Fruit fly (Drosophila melanogaster) whole organism, pupa: ENCODE data around the gene NTPase.

Source experiments
- CG10348 ChIP-seq: fragments of 200-800 bp; sonication (Bioruptor generic); IDR thresholded peaks from 2 replicates; pipeline ENCODE4 v1.3.6; 2022; ENCODE audit warnings: missing biosample characterization, missing genetic modification characterization
- CG12605 ChIP-seq: fragments of 200-800 bp; sonication (Bioruptor generic); IDR thresholded peaks from 2 replicates; pipeline ENCODE4 v1.3.6; 2022; ENCODE audit warnings: missing biosample characterization, missing genetic modification characterization
- CG13204 ChIP-seq: fragments of 200-800 bp; sonication (Bioruptor generic); optimal IDR thresholded peaks from 2 replicates; lab custom pipeline; 2018; ENCODE audit warnings: missing biosample characterization, mild to moderate bottlenecking, missing genetic modification characterization, moderate library complexity
- CG14655 ChIP-seq: fragments of 200-800 bp; sonication (Bioruptor generic); optimal IDR thresholded peaks from 3 replicates; lab custom pipeline; 2017; ENCODE audit warnings: mild to moderate bottlenecking, missing biosample characterization, missing genetic modification reagents, missing genetic modification characterization
- CG15710 ChIP-seq: fragments of 200-800 bp; sonication (Bioruptor generic); optimal IDR thresholded peaks from 2 replicates; lab custom pipeline; 2018; ENCODE audit warnings: missing biosample characterization, mild to moderate bottlenecking, missing genetic modification characterization, moderate library complexity
- CG17806 ChIP-seq: fragments of 200-800 bp; sonication (Bioruptor generic); optimal IDR thresholded peaks from 2 replicates; lab custom pipeline; 2018; ENCODE audit warnings: missing biosample characterization, mild to moderate bottlenecking, missing genetic modification characterization, moderate library complexity
- CG32121 ChIP-seq: fragments of 200-800 bp; sonication (Bioruptor generic); IDR thresholded peaks from 2 replicates; pipeline ENCODE4 v1.3.6; 2022; ENCODE audit warnings: missing biosample characterization, missing genetic modification characterization
- CG34367 ChIP-seq: fragments of 200-800 bp; sonication (Bioruptor generic); optimal IDR thresholded peaks from 2 replicates; lab custom pipeline; 2018; ENCODE audit warnings: missing biosample characterization, mild to moderate bottlenecking, missing genetic modification characterization
- CG4496 ChIP-seq: fragments of 200-800 bp; sonication (Bioruptor generic); IDR thresholded peaks from 3 replicates; pipeline ENCODE4 v1.3.6; 2022; ENCODE audit warnings: missing biosample characterization, missing genetic modification characterization
- CG8159 ChIP-seq: fragments of 200-800 bp; sonication (Bioruptor generic); optimal IDR thresholded peaks from 3 replicates; lab custom pipeline; 2018; ENCODE audit warnings: missing biosample characterization, mild to moderate bottlenecking, missing genetic modification characterization, moderate library complexity
- CG8301 ChIP-seq: fragments of 200-800 bp; sonication (Bioruptor generic); optimal IDR thresholded peaks from 2 replicates; lab custom pipeline; 2018; ENCODE audit warnings: missing biosample characterization, mild to moderate bottlenecking, missing genetic modification characterization
- CG9948 ChIP-seq: fragments of 200-800 bp; sonication (Bioruptor generic); optimal IDR thresholded peaks from 2 replicates; lab custom pipeline; 2018; ENCODE audit warnings: missing biosample characterization, mild to moderate bottlenecking, missing genetic modification characterization, moderate library complexity
- D1 ChIP-seq: fragments of 200-800 bp; sonication (Bioruptor generic); optimal IDR thresholded peaks from 2 replicates; lab custom pipeline; 2018; ENCODE audit warnings: missing biosample characterization, mild to moderate bottlenecking, missing genetic modification characterization, moderate library complexity
- EcR ChIP-seq: fragments of 200-800 bp; sonication (Bioruptor generic); optimal IDR thresholded peaks from 3 replicates; lab custom pipeline; 2019; ENCODE audit warnings: missing biosample characterization, missing genetic modification characterization, mild to moderate bottlenecking, moderate library complexity, missing genetic modification reagents
- Ets98B ChIP-seq: fragments of 200-800 bp; sonication (Bioruptor generic); IDR thresholded peaks from 2 replicates; pipeline ENCODE4 v1.3.6; 2022; ENCODE audit warnings: missing biosample characterization, missing genetic modification characterization
- Pif1A ChIP-seq: fragments of 200-800 bp; sonication (Bioruptor generic); optimal IDR thresholded peaks from 3 replicates; lab custom pipeline; 2016; ENCODE audit warnings: missing biosample characterization, missing genetic modification characterization
- Pif1B ChIP-seq: fragments of 200-800 bp; sonication (Bioruptor generic); optimal IDR thresholded peaks from 3 replicates; lab custom pipeline; 2016; ENCODE audit warnings: missing biosample characterization, missing genetic modification characterization
- Snoo ChIP-seq: fragments of 200-800 bp; sonication (Bioruptor generic); optimal IDR thresholded peaks from 3 replicates; lab custom pipeline; 2017; ENCODE audit warnings: missing biosample characterization, mild to moderate bottlenecking, missing genetic modification characterization, inconsistent platforms
- fd96Ca ChIP-seq: fragments of 200-800 bp; sonication (Bioruptor generic); IDR thresholded peaks from 3 replicates; pipeline ENCODE4 v1.3.6; 2022; ENCODE audit warnings: missing biosample characterization, missing genetic modification characterization
- gl ChIP-seq: fragments of 200-800 bp; sonication (Bioruptor generic); optimal IDR thresholded peaks from 2 replicates; lab custom pipeline; 2018; ENCODE audit warnings: missing biosample characterization, mild to moderate bottlenecking, missing genetic modification characterization
- rn ChIP-seq: fragments of 200-800 bp; sonication (Bioruptor generic); IDR thresholded peaks from 2 replicates; pipeline ENCODE4 v1.3.6; 2022; ENCODE audit warnings: missing biosample characterization, missing genetic modification characterization

NTPase gene

dm6 chr2L:2857862-2858734, 27.6 kb downstream of the NTPase start:
- TF ChIP-seq Ets98B (GFP tag; lab: Robert Waterston, UW): peak; percentile 84
- TF ChIP-seq Snoo (tag; lab: Kevin White, UChicago): peak; percentile 63
- peak; percentile 84 for TF ChIP-seq fd96Ca (GFP tag; lab: Robert Waterston, UW)
- TF ChIP-seq CG8159 (tag; lab: Kevin White, UChicago): peak; percentile 56
- TF ChIP-seq CG9948: peak; percentile 55
- TF ChIP-seq Pif1B (GFP tag; lab: Kevin White, UChicago): peak; percentile 48
- TF ChIP-seq EcR: peak; percentile 10
- TF ChIP-seq CG15710 (tag; lab: Kevin White, UChicago): no peak
- peak; percentile 80 for TF ChIP-seq CG8301 (tag; lab: Kevin White, UChicago)
- TF ChIP-seq Pif1A: peak; percentile 28
- TF ChIP-seq CG17806 (tag; lab: Kevin White, UChicago): peak; percentile 48
- TF ChIP-seq CG34367 (tag; lab: Kevin White, UChicago): peak; percentile 32
- no peak for TF ChIP-seq CG10348 (GFP tag; lab: Robert Waterston, UW)
- TF ChIP-seq CG4496 (GFP tag; lab: Robert Waterston, UW): peak; percentile 83
- no peak for TF ChIP-seq gl (tag; lab: Kevin White, UChicago)
- peak; percentile 65 for TF ChIP-seq CG12605 (GFP tag; lab: Robert Waterston, UW)
- peak; percentile 84 for TF ChIP-seq CG14655 (GFP tag; lab: Kevin White, UChicago)
- TF ChIP-seq CG13204 (GFP tag; lab: Kevin White, UChicago): no peak
- TF ChIP-seq rn: peak; percentile 41; the same call in 1 of the 2 replicates
- TF ChIP-seq D1 (tag; lab: Kevin White, UChicago): no peak
- peak; percentile 81 for TF ChIP-seq CG32121 (GFP tag; lab: Robert Waterston, UW)
- TF ChIP-seq, all 21 proteins: peak for 16

DNA sequence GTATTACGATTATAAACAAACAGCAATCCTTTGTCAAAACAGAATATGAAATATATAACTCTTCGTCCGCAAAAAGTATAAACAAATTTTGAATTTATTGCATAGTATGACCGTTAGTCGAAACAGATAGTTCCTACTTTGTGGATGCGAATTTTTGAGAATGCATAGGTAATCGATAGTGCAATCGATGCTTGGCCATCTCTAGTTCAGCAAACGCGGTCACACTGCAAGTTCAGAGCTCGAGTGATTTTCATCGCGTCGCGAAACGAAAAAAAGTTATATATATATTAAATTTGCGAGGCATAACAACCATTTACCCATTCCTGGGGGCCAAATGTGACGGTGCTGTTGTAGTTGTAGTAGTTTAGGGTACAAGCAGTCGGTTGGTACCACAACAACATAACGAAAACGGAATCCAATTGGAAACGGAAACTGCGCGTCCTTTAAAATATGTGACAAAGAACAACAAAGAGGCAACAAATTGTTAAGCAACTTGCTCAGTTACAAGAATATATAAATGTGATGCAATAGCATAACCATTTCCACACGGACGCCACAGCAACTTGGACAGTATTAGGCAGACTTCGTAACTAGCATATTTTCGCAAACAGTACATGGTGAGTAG, 28.6 kb downstream of the NTPase start, which contains the start of gene CG2991:
CG2991 (plus strand) TSS at position 205 of the 625 bp plus-strand sequence.
- TF ChIP-seq CG4496 (GFP tag; lab: Robert Waterston, UW): 0 out of 3 replicates have a peak, but pooled peaks have one; percentile 17
- peak; percentile 15 for TF ChIP-seq Pif1A
- no peak for TF ChIP-seq CG15710 (tag; lab: Kevin White, UChicago)
- no peak for TF ChIP-seq CG9948
- TF ChIP-seq Pif1B (GFP tag; lab: Kevin White, UChicago): peak; percentile 48
- no peak for TF ChIP-seq rn
- peak; percentile 21 for TF ChIP-seq EcR
- TF ChIP-seq CG8301 (tag; lab: Kevin White, UChicago): no peak
- TF ChIP-seq CG10348 (GFP tag; lab: Robert Waterston, UW): no peak
- TF ChIP-seq gl (tag; lab: Kevin White, UChicago): no peak
- peak; percentile 18 for TF ChIP-seq CG8159 (tag; lab: Kevin White, UChicago)
- no peak for TF ChIP-seq CG17806 (tag; lab: Kevin White, UChicago)
- TF ChIP-seq Ets98B (GFP tag; lab: Robert Waterston, UW): peak; percentile 11; the same call in 1 of the 2 replicates
- no peak for TF ChIP-seq CG12605 (GFP tag; lab: Robert Waterston, UW)

dm6 chr2L:2855773-2856615, 29.7 kb downstream of the NTPase start, which contains the start of the genes CG3104 and RpS21:
Gene CG3104, minus strand, starts transcription at chr2L:2855778.
Gene RpS21, plus strand, starts transcription at chr2L:2856070.
- no peak for TF ChIP-seq CG10348 (GFP tag; lab: Robert Waterston, UW)
- peak; percentile 37 for TF ChIP-seq CG17806 (tag; lab: Kevin White, UChicago)
- TF ChIP-seq CG14655 (GFP tag; lab: Kevin White, UChicago): peak; percentile 67
- peak; percentile 86 for TF ChIP-seq Snoo (tag; lab: Kevin White, UChicago)
- peak; percentile 36; the same call in 1 of the 2 replicates for TF ChIP-seq CG32121 (GFP tag; lab: Robert Waterston, UW)
- TF ChIP-seq CG9948: peak; percentile 24
- no peak for TF ChIP-seq D1 (tag; lab: Kevin White, UChicago)
- TF ChIP-seq CG15710 (tag; lab: Kevin White, UChicago): peak; percentile 53
- peak; percentile 59; the same call in 2 of the 3 replicates for TF ChIP-seq fd96Ca (GFP tag; lab: Robert Waterston, UW)
- TF ChIP-seq CG4496 (GFP tag; lab: Robert Waterston, UW): peak; percentile 84
- TF ChIP-seq CG13204 (GFP tag; lab: Kevin White, UChicago): peak; percentile 48
- TF ChIP-seq CG12605 (GFP tag; lab: Robert Waterston, UW): peak; percentile 53; the same call in 1 of the 2 replicates
- TF ChIP-seq CG8159 (tag; lab: Kevin White, UChicago): no peak
- TF ChIP-seq Pif1B (GFP tag; lab: Kevin White, UChicago): peak; percentile 9
- TF ChIP-seq EcR: no peak
- TF ChIP-seq Ets98B (GFP tag; lab: Robert Waterston, UW): peak; percentile 60; the same call in 1 of the 2 replicates
- TF ChIP-seq rn: peak; percentile 63
- TF ChIP-seq CG34367 (tag; lab: Kevin White, UChicago): peak; percentile 57
- TF ChIP-seq CG8301 (tag; lab: Kevin White, UChicago): peak; percentile 1
- no peak for TF ChIP-seq gl (tag; lab: Kevin White, UChicago)
- peak; percentile 54 for TF ChIP-seq Pif1A
